Fruit fly (Drosophila melanogaster) whole organism, wandering third instar larva: ENCODE data around the gene Cdc37.

Experiments used
- CrebA ChIP-seq: fragments of 200-800 bp; sonication (Bioruptor generic); optimal IDR thresholded peaks from 2 replicates; lab custom pipeline; 2016; ENCODE audit warnings: missing biosample characterization, mild to moderate bottlenecking, missing genetic modification characterization, borderline replicate concordance
- foxo ChIP-seq, 2 experiments: fragments of 200-800 bp; sonication (Bioruptor generic); optimal IDR thresholded peaks; 2 replicates in 1 of 2; 3 replicates in 1 of 2; lab custom pipeline; 2016 to 2017; ENCODE audit warnings: missing biosample characterization in 2 of 2, missing genetic modification characterization in 2 of 2

DNA sequence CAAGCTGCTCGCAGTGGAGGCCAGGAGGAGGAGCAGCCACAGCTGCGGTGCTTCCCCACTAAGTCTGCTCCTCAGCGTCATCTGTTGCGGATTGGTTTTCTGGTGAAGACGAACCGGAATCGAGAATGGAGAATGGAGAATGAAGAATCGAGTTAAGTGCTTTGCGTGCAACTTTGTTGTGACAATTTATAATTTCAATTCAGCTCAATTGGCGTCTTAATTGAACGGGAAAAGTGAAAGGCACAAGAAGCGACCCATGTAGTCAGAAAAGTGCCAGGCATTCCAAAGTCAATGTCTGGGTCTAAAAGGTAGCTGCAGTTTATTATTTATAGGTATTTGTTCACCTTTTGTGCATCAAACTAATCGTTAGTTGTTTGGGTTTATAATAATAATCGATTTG, 40.9 kb upstream of the Cdc37 start:
- no peak for TF ChIP-seq CrebA (GFP tag; lab: Kevin White, UChicago)
- TF ChIP-seq foxo (GFP tag; optimal IDR thresholded peaks at IDR 0.05; lab: Kevin White, UChicago): no peak
